Worm (Caenorhabditis elegans) whole organism, late embryonic: Measurements from ENCODE around the gene Y105C5B.11.

ENCODE experiments used
- ceh-19 ChIP-seq: fragments of 200-800 bp; sonication (Bioruptor generic); optimal IDR thresholded peaks from 2 replicates; lab custom pipeline; 2018; ENCODE audit warnings: mild to moderate bottlenecking, missing genetic modification characterization, missing compliant biosample characterization
- ceh-30 ChIP-seq: fragments of 150-350 bp; optimal IDR thresholded peaks from 2 replicates; lab custom pipeline; 2014; ENCODE audit warnings: missing biosample characterization, missing genetic modification characterization
- elt-4 ChIP-seq: sonication (generic microtip); optimal IDR thresholded peaks from 2 replicates; lab custom pipeline; 2016; ENCODE audit warnings: missing genetic modification characterization, missing compliant biosample characterization
- ets-4 ChIP-seq: sonication (generic microtip); optimal IDR thresholded peaks from 2 replicates; lab custom pipeline; 2016; ENCODE audit warnings: missing genetic modification characterization, missing compliant biosample characterization
- hlh-8 ChIP-seq: sonication (generic microtip); optimal IDR thresholded peaks from 2 replicates; lab custom pipeline; 2016; ENCODE audit warnings: missing genotype, missing genetic modification characterization, missing compliant biosample characterization
- mec-3 ChIP-seq: sonication (generic microtip); optimal IDR thresholded peaks from 2 replicates; lab custom pipeline; 2016; ENCODE audit warnings: borderline replicate concordance, missing genetic modification characterization, missing compliant biosample characterization
- nfya-1 ChIP-seq: sonication (generic microtip); optimal IDR thresholded peaks from 2 replicates; lab custom pipeline; 2017; ENCODE audit warnings: missing genetic modification characterization, mild to moderate bottlenecking, missing compliant biosample characterization, antibody characterized with exemption, moderate library complexity
- sdc-2 ChIP-seq: sonication (generic microtip); optimal IDR thresholded peaks from 2 replicates; lab custom pipeline; 2016; ENCODE audit warnings: missing genotype, missing genetic modification characterization, missing compliant biosample characterization
- sox-4 ChIP-seq: sonication (generic microtip); optimal IDR thresholded peaks from 2 replicates; lab custom pipeline; 2017; ENCODE audit warnings: mild to moderate bottlenecking, missing genetic modification characterization, inconsistent platforms, missing compliant biosample characterization
- ztf-16 ChIP-seq: sonication (generic microtip); optimal IDR thresholded peaks from 2 replicates; lab custom pipeline; 2017; ENCODE audit warnings: missing genetic modification characterization, missing compliant biosample characterization

- TF ChIP-seq ets-4 (tag; lab: Kevin White, UChicago) (no peak), nfya-1 (no peak), hlh-8 (tag; lab: Kevin White, UChicago) (no peak), ceh-30 (tag; lab: Kevin White, UChicago) (no peak), ztf-16 (tag; lab: Kevin White, UChicago) (no peak), elt-4 (tag; lab: Kevin White, UChicago) (no peak), sdc-2 (no peak), mec-3 (tag; lab: Kevin White, UChicago) (no peak), sox-4 (tag; lab: Kevin White, UChicago) (no peak), ceh-19 (GFP tag; lab: Kevin White, UChicago) (no peak)
Observed at ce11 chrIV:15951640-15952039, 10.3 kb upstream of the Y105C5B.11 start, which contains the start of gene Y105C5B.15.
